Fruit fly (Drosophila melanogaster): ENCODE results near the gene ndl.

Gene ndl

dm6 chr3L:6550178-6550977 lies 52.8 kb downstream of the ndl start, which contains the start of gene MCU (continued):
- peak; percentile 31 for TF ChIP-seq CG7928 (GFP tag; optimal IDR thresholded peaks at IDR 0.05)
- no peak for TF ChIP-seq CG8089 (GFP tag; optimal IDR thresholded peaks at IDR 0.05)
- TF ChIP-seq ham (GFP tag; IDR thresholded peaks at IDR 0.05): no peak
- peak; percentile 44 for TF ChIP-seq CG12391 (tag; optimal IDR thresholded peaks at IDR 0.05)
- peak; percentile 96 for TF ChIP-seq Dp (GFP tag; optimal IDR thresholded peaks at IDR 0.05)
- no peak for TF ChIP-seq CG3726 (GFP tag; IDR thresholded peaks at IDR 0.05)
- TF ChIP-seq Rfx (GFP tag; IDR thresholded peaks at IDR 0.05): peak; percentile 25; the same call in 1 of the 2 replicates
- peak; percentile 95 for TF ChIP-seq CG42726 (GFP tag; IDR thresholded peaks at IDR 0.05; ENCODE audit: partially characterized antibody)
- TF ChIP-seq pita (GFP tag; optimal IDR thresholded peaks at IDR 0.05): peak; percentile 99
- TF ChIP-seq Myb (GFP tag; optimal IDR thresholded peaks at IDR 0.05): peak; percentile 98
- TF ChIP-seq sob (GFP tag; IDR thresholded peaks at IDR 0.05): peak; percentile 9; the same call in 1 of the 2 replicates
- no peak for TF ChIP-seq aop (GFP tag; IDR thresholded peaks at IDR 0.05)
- peak; percentile 93 for TF ChIP-seq Doc3 (GFP tag; IDR thresholded peaks at IDR 0.05; ENCODE audit: partially characterized antibody)
- TF ChIP-seq CG6791 (GFP tag; IDR thresholded peaks at IDR 0.05; ENCODE audit: partially characterized antibody): peak; percentile 97
- TF ChIP-seq CG17359 (tag; optimal IDR thresholded peaks at IDR 0.05): no peak
- TF ChIP-seq nmo (GFP tag; optimal IDR thresholded peaks at IDR 0.05): peak; percentile 25
- TF ChIP-seq CG6254 (GFP tag; optimal IDR thresholded peaks at IDR 0.05): no peak
- TF ChIP-seq Abd-B (GFP tag; optimal IDR thresholded peaks at IDR 0.05): peak; percentile 52
- TF ChIP-seq gem (tag; optimal IDR thresholded peaks at IDR 0.05): peak; percentile 9
- TF ChIP-seq abd-A (tag; optimal IDR thresholded peaks at IDR 0.05): no peak
- no peak for TF ChIP-seq CG4282 (GFP tag; optimal IDR thresholded peaks at IDR 0.05)
- peak; percentile 56 for TF ChIP-seq p53 (GFP tag; optimal IDR thresholded peaks at IDR 0.05)
- TF ChIP-seq CG4820 (GFP tag; optimal IDR thresholded peaks at IDR 0.05): no peak
- peak; percentile 92 for TF ChIP-seq vnd (GFP tag; IDR thresholded peaks at IDR 0.05; ENCODE audit: partially characterized antibody)
- peak; percentile 98 for TF ChIP-seq Bgb (GFP tag; IDR thresholded peaks at IDR 0.05; ENCODE audit: partially characterized antibody)
- no peak for TF ChIP-seq fu2 (GFP tag; optimal IDR thresholded peaks at IDR 0.05)
- TF ChIP-seq gcm (GFP tag; optimal IDR thresholded peaks at IDR 0.05): no peak
- TF ChIP-seq CoRest (tag; optimal IDR thresholded peaks at IDR 0.05): peak; percentile 50
- TF ChIP-seq lab (GFP tag; optimal IDR thresholded peaks at IDR 0.05): peak; percentile 26
- TF ChIP-seq knrl (GFP tag; IDR thresholded peaks at IDR 0.05; ENCODE audit: partially characterized antibody): peak; percentile 95
- TF ChIP-seq ranshi (GFP tag; IDR thresholded peaks at IDR 0.05): peak; percentile 2; the same call in 1 of the 2 replicates
- TF ChIP-seq CG31388 (GFP tag; optimal IDR thresholded peaks at IDR 0.05): no peak
- TF ChIP-seq Lim3 (GFP tag; IDR thresholded peaks at IDR 0.05): no peak
- peak; percentile 40; the same call in 1 of the 3 replicates for TF ChIP-seq ci (GFP tag; IDR thresholded peaks at IDR 0.05)
- no peak for TF ChIP-seq CG5180 (GFP tag; optimal IDR thresholded peaks at IDR 0.05)
- TF ChIP-seq CG17385 (GFP tag; optimal IDR thresholded peaks at IDR 0.05): no peak
- TF ChIP-seq mirr (GFP tag; optimal IDR thresholded peaks at IDR 0.05): no peak
- TF ChIP-seq insv (GFP tag; optimal IDR thresholded peaks at IDR 0.05): peak in 1 of 2 experiments; percentile 26
- TF ChIP-seq hbn (GFP tag; IDR thresholded peaks at IDR 0.05; ENCODE audit: partially characterized antibody): peak; percentile 91
- TF ChIP-seq gfzf (GFP tag; optimal IDR thresholded peaks at IDR 0.05): peak; percentile 68
- TF ChIP-seq CG9727 (GFP tag; optimal IDR thresholded peaks at IDR 0.05): no peak
- TF ChIP-seq Hr78 (GFP tag; optimal IDR thresholded peaks at IDR 0.05): peak in 1 of 2 experiments; percentile 99
- peak; percentile 84 for TF ChIP-seq CG2116 (GFP tag; optimal IDR thresholded peaks at IDR 0.05)
- TF ChIP-seq bbx (GFP tag; IDR thresholded peaks at IDR 0.05; ENCODE audit: partially characterized antibody): peak; percentile 98
- peak in 1 of 2 experiments; percentile 66 for TF ChIP-seq eve (GFP tag; optimal IDR thresholded peaks at IDR 0.05)
- TF ChIP-seq Chrac-16 (GFP tag; optimal IDR thresholded peaks at IDR 0.05): no peak
- TF ChIP-seq maf-S (GFP tag; optimal IDR thresholded peaks at IDR 0.05): no peak

All from whole organism, embryonic.